Worm (Caenorhabditis elegans) whole organism, early embryonic: ENCODE measurements around the gene chmp-7.

Experiments
- flt-1 ChIP-seq: fragments of 200-800 bp; sonication (Bioruptor generic); IDR thresholded peaks from 2 replicates; pipeline ENCODE4 v1.3.6; 2022; ENCODE audit warnings: missing genetic modification characterization, missing compliant biosample characterization
- pes-1 ChIP-seq: fragments of 200-800 bp; sonication (Bioruptor generic); IDR thresholded peaks from 2 replicates; pipeline ENCODE4 v1.3.6; 2022; ENCODE audit warnings: missing genetic modification reagents, missing genetic modification characterization, missing compliant biosample characterization
- scrt-1 ChIP-seq: fragments of 200-800 bp; sonication (Bioruptor generic); IDR thresholded peaks from 2 replicates; pipeline ENCODE4 v1.3.6; 2022; ENCODE audit warnings: missing genetic modification characterization, missing compliant biosample characterization
- sea-1 ChIP-seq: fragments of 200-800 bp; sonication (Bioruptor generic); conservative IDR thresholded peaks from 2 replicates; pipeline ENCODE4 v1.3.6; 2022; ENCODE audit warnings: missing genetic modification characterization, missing compliant biosample characterization
- tbx-11 ChIP-seq: fragments of 200-800 bp; sonication (Bioruptor generic); IDR thresholded peaks from 2 replicates; pipeline ENCODE4 v1.3.6; 2022; ENCODE audit warnings: missing genetic modification characterization, missing compliant biosample characterization
- tbx-37 ChIP-seq: fragments of 200-800 bp; sonication (Bioruptor generic); conservative IDR thresholded peaks from 2 replicates; pipeline ENCODE4 v1.3.6; 2022; ENCODE audit warnings: missing genetic modification reagents, missing genetic modification characterization, missing compliant biosample characterization

Gene chmp-7

ce11 chrII:9102623-9103022 lies 47.9 kb downstream of the chmp-7 start:
- peak; percentile 66 for TF ChIP-seq flt-1 (GFP tag; lab: Robert Waterston, UW)
- peak; percentile 66 for TF ChIP-seq sea-1 (GFP tag; lab: Robert Waterston, UW)
- 0 out of 2 replicates have a peak, but pooled peaks have one; percentile 31 for TF ChIP-seq tbx-37 (GFP tag; lab: Robert Waterston, UW)
- peak; percentile 71 for TF ChIP-seq tbx-11 (GFP tag; lab: Robert Waterston, UW)
- peak; percentile 76 for TF ChIP-seq pes-1 (GFP tag; lab: Robert Waterston, UW)
- peak; percentile 79 for TF ChIP-seq scrt-1
